Worm (Caenorhabditis elegans): ENCODE results near the gene flp-23.

DNA sequence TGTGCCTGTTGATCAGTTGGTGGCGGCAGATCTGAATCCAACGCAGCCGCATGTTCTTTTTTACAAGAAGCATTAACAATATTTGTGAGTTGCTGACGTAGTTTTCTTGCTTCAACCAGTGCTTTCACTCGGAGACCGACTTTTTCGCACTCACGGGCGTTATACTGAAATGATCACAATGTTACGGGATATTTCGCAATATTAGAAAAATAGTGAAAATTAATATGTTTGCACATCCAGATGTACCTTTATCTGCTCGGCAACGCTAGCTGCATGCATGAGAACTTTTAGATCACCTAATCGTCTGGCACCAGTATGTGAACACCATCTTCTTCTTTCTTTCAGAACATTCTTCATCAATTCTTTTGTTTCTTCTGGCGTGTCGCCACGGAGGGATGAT lies 39.3 kb upstream of the flp-23 start:
- TF ChIP-seq ztf-11 (tag; optimal IDR thresholded peaks at IDR 0.05) = no peak
- TF ChIP-seq snpc-4 (tag; optimal IDR thresholded peaks at IDR 0.05) = no peak
- TF ChIP-seq lin-39 (tag; optimal IDR thresholded peaks at IDR 0.05) = no peak
- TF ChIP-seq nhr-23 (tag; optimal IDR thresholded peaks at IDR 0.05) = no peak
- no peak for TF ChIP-seq nhr-25 (tag; optimal IDR thresholded peaks at IDR 0.05)
- no peak for TF ChIP-seq nhr-237 (tag; optimal IDR thresholded peaks at IDR 0.05)
- TF ChIP-seq alr-1 (tag; optimal IDR thresholded peaks at IDR 0.05) = no peak
- TF ChIP-seq unc-62 (GFP tag; optimal IDR thresholded peaks at IDR 0.05) = no peak
- no peak for TF ChIP-seq fos-1 (tag; optimal IDR thresholded peaks at IDR 0.05)

All from whole organism, L2 larva.